Worm (Caenorhabditis elegans) whole organism, late embryonic: ENCODE measurements around the gene lact-4.
A peak's percentile ranks its signal among the peaks of the same experiment; 100 is the strongest.

Source experiments
- C38D4.7 ChIP-seq: fragments of 200-800 bp; sonication (Bioruptor generic); optimal IDR thresholded peaks from 2 replicates; lab custom pipeline; 2018; ENCODE audit warnings: mild to moderate bottlenecking, missing genetic modification characterization, moderate library complexity, missing compliant biosample characterization
- T23F11.4 ChIP-seq: fragments of 200-800 bp; sonication (Bioruptor generic); optimal IDR thresholded peaks from 2 replicates; lab custom pipeline; 2018; ENCODE audit warnings: mild to moderate bottlenecking, missing genetic modification characterization, missing compliant biosample characterization
- Y22D7AL.16 ChIP-seq: sonication (generic microtip); optimal IDR thresholded peaks from 2 replicates; lab custom pipeline; 2016; ENCODE audit warnings: missing genetic modification characterization, missing compliant biosample characterization
- ahr-1 ChIP-seq: sonication (generic microtip); optimal IDR thresholded peaks from 2 replicates; lab custom pipeline; 2016; ENCODE audit warnings: missing genetic modification characterization, missing compliant biosample characterization
- ama-1 ChIP-seq: fragments of 150-350 bp; optimal IDR thresholded peaks from 2 replicates; lab custom pipeline; 2014
- ceh-14 ChIP-seq: sonication (generic microtip); optimal IDR thresholded peaks from 2 replicates; lab custom pipeline; 2016; ENCODE audit warnings: missing genotype, missing genetic modification characterization, missing compliant biosample characterization
- ceh-22 ChIP-seq: sonication (generic microtip); optimal IDR thresholded peaks from 2 replicates; lab custom pipeline; 2017; ENCODE audit warnings: missing biosample characterization, missing genetic modification characterization
- ceh-24 ChIP-seq: sonication (generic microtip); optimal IDR thresholded peaks from 2 replicates; lab custom pipeline; 2016; ENCODE audit warnings: mild to moderate bottlenecking, missing genetic modification characterization, missing compliant biosample characterization
- ceh-45 ChIP-seq: fragments of 200-800 bp; sonication (Bioruptor generic); IDR thresholded peaks from 2 replicates; pipeline ENCODE4 v1.3.6; 2022; ENCODE audit warnings: missing genetic modification reagents, missing genetic modification characterization, missing compliant biosample characterization
- che-1 ChIP-seq: sonication (generic microtip); optimal IDR thresholded peaks from 2 replicates; lab custom pipeline; 2016; ENCODE audit warnings: mild to moderate bottlenecking, missing genetic modification characterization, missing compliant biosample characterization
- dve-1 ChIP-seq: sonication (generic microtip); optimal IDR thresholded peaks from 2 replicates; lab custom pipeline; 2017; ENCODE audit warnings: antibody characterized with exemption, mild to moderate bottlenecking, missing genetic modification characterization, missing compliant biosample characterization
- elt-2 ChIP-seq: sonication (generic microtip); optimal IDR thresholded peaks from 2 replicates; lab custom pipeline; 2016; ENCODE audit warnings: missing genetic modification reagents, missing genetic modification characterization, missing compliant biosample characterization
- ets-4 ChIP-seq: sonication (generic microtip); optimal IDR thresholded peaks from 2 replicates; lab custom pipeline; 2016; ENCODE audit warnings: missing genetic modification characterization, missing compliant biosample characterization
- eyg-1 ChIP-seq: sonication (generic microtip); optimal IDR thresholded peaks from 2 replicates; lab custom pipeline; 2016; ENCODE audit warnings: missing genotype, missing genetic modification characterization, missing compliant biosample characterization
- fkh-10 ChIP-seq: fragments of 150-350 bp; optimal IDR thresholded peaks from 2 replicates; lab custom pipeline; 2014; ENCODE audit warnings: missing biosample characterization, missing genetic modification reagents, missing genetic modification characterization
- hlh-13 ChIP-seq: fragments of 200-800 bp; sonication (Bioruptor generic); optimal IDR thresholded peaks from 2 replicates; lab custom pipeline; 2018; ENCODE audit warnings: mild to moderate bottlenecking, missing genetic modification characterization, missing compliant biosample characterization
- hlh-15 ChIP-seq: sonication (generic microtip); optimal IDR thresholded peaks from 2 replicates; lab custom pipeline; 2016; ENCODE audit warnings: missing genetic modification characterization, missing compliant biosample characterization
- nfya-1 ChIP-seq: sonication (generic microtip); optimal IDR thresholded peaks from 2 replicates; lab custom pipeline; 2017; ENCODE audit warnings: missing genetic modification characterization, mild to moderate bottlenecking, missing compliant biosample characterization, antibody characterized with exemption, moderate library complexity
- nhr-232 ChIP-seq: sonication (generic microtip); optimal IDR thresholded peaks from 2 replicates; lab custom pipeline; 2016; ENCODE audit warnings: missing genetic modification characterization, missing compliant biosample characterization
- odd-2 ChIP-seq: sonication (generic microtip); optimal IDR thresholded peaks from 2 replicates; lab custom pipeline; 2017; ENCODE audit warnings: antibody characterized with exemption, mild to moderate bottlenecking, missing genetic modification characterization, missing compliant biosample characterization
- pag-3 ChIP-seq: sonication (generic microtip); optimal IDR thresholded peaks from 2 replicates; lab custom pipeline; 2016; ENCODE audit warnings: missing compliant biosample characterization, missing genetic modification characterization, borderline replicate concordance
- pha-4 ChIP-seq: fragments of 150-350 bp; optimal IDR thresholded peaks from 2 replicates; lab custom pipeline; 2018; ENCODE audit warnings: missing biosample characterization, missing genetic modification reagents, missing genetic modification characterization
- ref-2 ChIP-seq: sonication (generic microtip); optimal IDR thresholded peaks from 2 replicates; lab custom pipeline; 2016; ENCODE audit warnings: missing genetic modification characterization, missing compliant biosample characterization
- sox-4 ChIP-seq: sonication (generic microtip); optimal IDR thresholded peaks from 2 replicates; lab custom pipeline; 2017; ENCODE audit warnings: mild to moderate bottlenecking, missing genetic modification characterization, inconsistent platforms, missing compliant biosample characterization
- tbx-7 ChIP-seq: sonication (generic microtip); optimal IDR thresholded peaks from 2 replicates; lab custom pipeline; 2016; ENCODE audit warnings: missing genotype, missing genetic modification characterization, missing compliant biosample characterization
- unc-42 ChIP-seq: sonication (generic microtip); optimal IDR thresholded peaks from 2 replicates; lab custom pipeline; 2016; ENCODE audit warnings: missing genotype, missing genetic modification characterization, missing compliant biosample characterization
- unc-55 ChIP-seq: sonication (generic microtip); optimal IDR thresholded peaks from 2 replicates; lab custom pipeline; 2017; ENCODE audit warnings: missing biosample characterization, missing genetic modification reagents, missing genetic modification characterization
- unc-86 ChIP-seq: sonication (generic microtip); optimal IDR thresholded peaks from 2 replicates; lab custom pipeline; 2016; ENCODE audit warnings: missing genetic modification characterization, missing compliant biosample characterization
- ztf-16 ChIP-seq: sonication (generic microtip); optimal IDR thresholded peaks from 2 replicates; lab custom pipeline; 2017; ENCODE audit warnings: missing genetic modification characterization, missing compliant biosample characterization

lact-4 gene

DNA sequence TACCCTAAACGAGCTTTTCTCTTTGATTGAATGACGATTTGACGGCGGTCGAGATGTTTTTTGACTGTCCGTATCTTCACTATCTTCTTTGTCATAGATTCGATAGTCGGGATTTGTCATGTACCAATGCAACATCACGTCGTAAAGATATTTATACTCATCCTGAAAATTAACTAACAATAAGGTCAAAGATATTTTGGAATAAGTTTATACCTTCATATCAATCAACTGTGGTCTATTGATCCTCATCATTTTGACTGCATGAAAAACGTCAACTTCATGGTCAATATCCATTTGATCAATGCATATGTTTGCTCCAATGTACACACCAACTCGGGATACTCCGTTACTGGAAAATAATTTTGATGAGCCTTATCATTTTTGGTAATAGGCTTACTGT, 7.8 kb upstream of the lact-4 start:
- TF ChIP-seq nhr-232 (tag; lab: Kevin White, UChicago) (no peak), eyg-1 (tag; lab: Kevin White, UChicago) (no peak), sox-4 (tag; lab: Kevin White, UChicago) (no peak), ztf-16 (tag; lab: Kevin White, UChicago) (no peak), unc-55 (GFP tag; lab: Kevin White, UChicago) (no peak), ceh-22 (tag; lab: Kevin White, UChicago) (no peak), tbx-7 (tag; lab: Kevin White, UChicago) (no peak)

DNA sequence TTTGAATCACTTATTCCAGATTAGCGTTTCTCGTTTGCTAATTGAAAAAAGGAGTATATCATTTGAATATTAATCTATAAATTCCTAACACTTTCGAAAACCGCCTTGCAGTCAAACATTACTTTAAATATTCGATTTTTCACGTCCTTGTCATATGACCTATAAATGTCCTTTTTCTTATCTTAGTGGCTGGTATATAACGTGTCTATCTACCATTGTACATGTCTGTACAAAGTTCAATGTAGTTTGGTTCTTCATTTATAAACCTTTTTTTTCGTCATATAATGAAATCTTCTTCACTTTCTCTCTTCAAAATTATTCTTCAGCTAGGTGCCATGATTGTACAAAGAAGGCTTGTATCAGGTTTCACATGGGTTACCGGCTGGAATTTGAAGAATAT, 5.3 kb upstream of the lact-4 start, which contains the start of gene gbh-2:
gbh-2 (plus strand) TSS at position 277 of the 400 bp plus-strand sequence.
- no peak for TF ChIP-seq pag-3 (tag; lab: Kevin White, UChicago)
- peak; percentile 36 for TF ChIP-seq elt-2

DNA sequence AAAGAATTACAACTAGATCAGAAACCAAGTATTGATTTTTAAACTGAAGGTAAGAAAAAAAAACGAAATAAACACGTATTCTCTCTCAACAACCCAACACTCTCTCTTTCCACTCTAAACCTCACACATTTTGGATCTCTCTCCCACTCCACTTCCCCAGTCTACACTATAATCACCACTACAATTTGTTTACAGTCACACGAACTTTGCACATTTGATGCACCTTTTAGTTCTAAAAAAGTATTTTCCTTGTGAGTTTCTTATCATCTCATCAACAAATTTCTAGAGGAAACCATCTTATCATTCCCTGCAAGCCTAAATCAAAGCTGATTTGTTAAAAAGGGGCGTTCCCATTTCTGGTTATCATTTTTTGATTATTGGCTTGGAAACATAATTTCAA, 4.3 kb upstream of the lact-4 start:
- no peak for TF ChIP-seq T23F11.4 (GFP tag; lab: Kevin White, UChicago)
- no peak for TF ChIP-seq ama-1 (lab: Kevin White, UChicago)
- TF ChIP-seq che-1 (tag; lab: Kevin White, UChicago) = no peak
- no peak for TF ChIP-seq ceh-14 (tag; lab: Kevin White, UChicago)
- peak; percentile 38 for TF ChIP-seq dve-1 (tag; lab: Kevin White, UChicago)
- TF ChIP-seq tbx-7 (tag; lab: Kevin White, UChicago) = no peak
- no peak for TF ChIP-seq eyg-1 (tag; lab: Kevin White, UChicago)
- no peak for TF ChIP-seq ets-4 (tag; lab: Kevin White, UChicago)
- TF ChIP-seq hlh-13 (GFP tag; lab: Kevin White, UChicago) = no peak
- TF ChIP-seq elt-2 = peak; percentile 40

DNA sequence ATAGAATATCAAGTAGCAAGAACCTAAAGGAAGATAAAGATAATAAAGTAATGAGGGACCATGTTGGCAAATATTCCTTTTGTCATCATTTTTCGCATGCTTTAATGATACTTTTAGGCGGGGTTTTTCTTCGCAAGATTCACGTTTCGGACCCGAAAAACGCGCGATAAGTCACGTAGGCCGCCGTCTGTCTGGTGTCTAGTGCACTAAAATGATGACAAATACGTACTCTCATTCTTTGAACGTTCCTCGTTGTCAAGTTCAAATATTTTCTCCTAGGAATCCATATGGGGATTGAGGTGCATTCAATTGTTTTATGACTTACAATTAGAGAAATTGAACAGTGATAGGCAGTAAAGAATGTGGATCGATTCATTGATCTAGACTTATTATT, 3.5 kb upstream of the lact-4 start, which contains the start of gene taap-1:
taap-1 (minus strand) TSS at position 79 of the 394 bp plus-strand sequence.
- TF ChIP-seq unc-55 (GFP tag; lab: Kevin White, UChicago) (peak; percentile 11), Y22D7AL.16 (tag; lab: Kevin White, UChicago) (no peak)

ce11 chrII:8483124-8483792, 3.0 kb upstream of the lact-4 start:
- TF ChIP-seq fkh-10 (no peak), dve-1 (tag; lab: Kevin White, UChicago) (peak; percentile 4), unc-42 (tag; lab: Kevin White, UChicago) (peak; percentile 31), nfya-1 (tag; lab: Kevin White, UChicago) (peak; percentile 0)
- TF ChIP-seq, all 69 proteins: peak for 3

DNA sequence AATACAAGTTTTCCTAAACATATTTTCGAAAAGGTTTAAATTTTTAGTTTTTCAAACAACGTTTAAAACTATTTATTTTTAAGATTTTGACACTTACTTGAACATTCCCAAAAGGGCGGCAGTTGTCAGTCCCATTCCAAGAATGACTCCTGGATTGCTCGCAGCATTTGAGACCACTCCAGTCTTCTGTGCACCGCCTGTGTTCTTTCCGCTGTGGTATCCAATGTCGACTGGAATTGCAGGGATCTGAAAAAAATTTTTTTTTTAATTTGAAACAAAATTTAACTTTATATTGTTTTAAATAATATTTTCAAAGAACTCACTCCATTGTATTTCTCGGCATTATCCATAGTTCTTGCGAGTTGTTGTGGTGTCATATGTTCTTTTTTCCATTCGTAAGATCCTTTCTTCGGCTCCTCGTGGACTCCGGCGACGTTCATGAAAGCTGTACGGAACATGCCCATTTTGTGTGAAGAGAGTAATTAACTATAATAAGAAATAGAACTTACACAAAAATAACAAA, 1.5 kb upstream of the lact-4 start, which contains the start of gene M05D6.5:
M05D6.5 (minus strand) TSS at position 473 of the 523 bp plus-strand sequence.
- no peak for TF ChIP-seq unc-86
- TF ChIP-seq odd-2 (tag; lab: Kevin White, UChicago) = no peak
- no peak for TF ChIP-seq ceh-45
- no peak for TF ChIP-seq ceh-24 (tag; lab: Kevin White, UChicago)
- TF ChIP-seq C38D4.7 (GFP tag; lab: Kevin White, UChicago) = no peak
- no peak for TF ChIP-seq pha-4 (tag; lab: Kevin White, UChicago)
- TF ChIP-seq ref-2 = no peak
- no peak for TF ChIP-seq ahr-1
- no peak for TF ChIP-seq hlh-15 (tag; lab: Kevin White, UChicago)
